Fruit fly (Drosophila melanogaster) whole organism, pupa: ENCODE data around the gene CG32271.
A peak's percentile ranks its signal among the peaks of the same experiment; 100 is the strongest.

Experiments used
- CG10348 ChIP-seq: fragments of 200-800 bp; sonication (Bioruptor generic); IDR thresholded peaks from 2 replicates; pipeline ENCODE4 v1.3.6; 2022; ENCODE audit warnings: missing biosample characterization, missing genetic modification characterization
- CG12605 ChIP-seq: fragments of 200-800 bp; sonication (Bioruptor generic); IDR thresholded peaks from 2 replicates; pipeline ENCODE4 v1.3.6; 2022; ENCODE audit warnings: missing biosample characterization, missing genetic modification characterization
- CG13204 ChIP-seq: fragments of 200-800 bp; sonication (Bioruptor generic); optimal IDR thresholded peaks from 2 replicates; lab custom pipeline; 2018; ENCODE audit warnings: missing biosample characterization, mild to moderate bottlenecking, missing genetic modification characterization, moderate library complexity
- CG14655 ChIP-seq: fragments of 200-800 bp; sonication (Bioruptor generic); optimal IDR thresholded peaks from 3 replicates; lab custom pipeline; 2017; ENCODE audit warnings: mild to moderate bottlenecking, missing biosample characterization, missing genetic modification reagents, missing genetic modification characterization
- CG15710 ChIP-seq: fragments of 200-800 bp; sonication (Bioruptor generic); optimal IDR thresholded peaks from 2 replicates; lab custom pipeline; 2018; ENCODE audit warnings: missing biosample characterization, mild to moderate bottlenecking, missing genetic modification characterization, moderate library complexity
- CG17806 ChIP-seq: fragments of 200-800 bp; sonication (Bioruptor generic); optimal IDR thresholded peaks from 2 replicates; lab custom pipeline; 2018; ENCODE audit warnings: missing biosample characterization, mild to moderate bottlenecking, missing genetic modification characterization, moderate library complexity
- CG32121 ChIP-seq: fragments of 200-800 bp; sonication (Bioruptor generic); IDR thresholded peaks from 2 replicates; pipeline ENCODE4 v1.3.6; 2022; ENCODE audit warnings: missing biosample characterization, missing genetic modification characterization
- CG34367 ChIP-seq: fragments of 200-800 bp; sonication (Bioruptor generic); optimal IDR thresholded peaks from 2 replicates; lab custom pipeline; 2018; ENCODE audit warnings: missing biosample characterization, mild to moderate bottlenecking, missing genetic modification characterization
- CG4496 ChIP-seq: fragments of 200-800 bp; sonication (Bioruptor generic); IDR thresholded peaks from 3 replicates; pipeline ENCODE4 v1.3.6; 2022; ENCODE audit warnings: missing biosample characterization, missing genetic modification characterization
- CG8159 ChIP-seq: fragments of 200-800 bp; sonication (Bioruptor generic); optimal IDR thresholded peaks from 3 replicates; lab custom pipeline; 2018; ENCODE audit warnings: missing biosample characterization, mild to moderate bottlenecking, missing genetic modification characterization, moderate library complexity
- CG8301 ChIP-seq: fragments of 200-800 bp; sonication (Bioruptor generic); optimal IDR thresholded peaks from 2 replicates; lab custom pipeline; 2018; ENCODE audit warnings: missing biosample characterization, mild to moderate bottlenecking, missing genetic modification characterization
- CG9948 ChIP-seq: fragments of 200-800 bp; sonication (Bioruptor generic); optimal IDR thresholded peaks from 2 replicates; lab custom pipeline; 2018; ENCODE audit warnings: missing biosample characterization, mild to moderate bottlenecking, missing genetic modification characterization, moderate library complexity
- D1 ChIP-seq: fragments of 200-800 bp; sonication (Bioruptor generic); optimal IDR thresholded peaks from 2 replicates; lab custom pipeline; 2018; ENCODE audit warnings: missing biosample characterization, mild to moderate bottlenecking, missing genetic modification characterization, moderate library complexity
- EcR ChIP-seq: fragments of 200-800 bp; sonication (Bioruptor generic); optimal IDR thresholded peaks from 3 replicates; lab custom pipeline; 2019; ENCODE audit warnings: missing biosample characterization, missing genetic modification characterization, mild to moderate bottlenecking, moderate library complexity, missing genetic modification reagents
- Ets98B ChIP-seq: fragments of 200-800 bp; sonication (Bioruptor generic); IDR thresholded peaks from 2 replicates; pipeline ENCODE4 v1.3.6; 2022; ENCODE audit warnings: missing biosample characterization, missing genetic modification characterization
- Pif1A ChIP-seq: fragments of 200-800 bp; sonication (Bioruptor generic); optimal IDR thresholded peaks from 3 replicates; lab custom pipeline; 2016; ENCODE audit warnings: missing biosample characterization, missing genetic modification characterization
- Pif1B ChIP-seq: fragments of 200-800 bp; sonication (Bioruptor generic); optimal IDR thresholded peaks from 3 replicates; lab custom pipeline; 2016; ENCODE audit warnings: missing biosample characterization, missing genetic modification characterization
- Snoo ChIP-seq: fragments of 200-800 bp; sonication (Bioruptor generic); optimal IDR thresholded peaks from 3 replicates; lab custom pipeline; 2017; ENCODE audit warnings: missing biosample characterization, mild to moderate bottlenecking, missing genetic modification characterization, inconsistent platforms
- fd96Ca ChIP-seq: fragments of 200-800 bp; sonication (Bioruptor generic); IDR thresholded peaks from 3 replicates; pipeline ENCODE4 v1.3.6; 2022; ENCODE audit warnings: missing biosample characterization, missing genetic modification characterization
- gl ChIP-seq: fragments of 200-800 bp; sonication (Bioruptor generic); optimal IDR thresholded peaks from 2 replicates; lab custom pipeline; 2018; ENCODE audit warnings: missing biosample characterization, mild to moderate bottlenecking, missing genetic modification characterization
- rn ChIP-seq: fragments of 200-800 bp; sonication (Bioruptor generic); IDR thresholded peaks from 2 replicates; pipeline ENCODE4 v1.3.6; 2022; ENCODE audit warnings: missing biosample characterization, missing genetic modification characterization

Gene CG32271

DNA sequence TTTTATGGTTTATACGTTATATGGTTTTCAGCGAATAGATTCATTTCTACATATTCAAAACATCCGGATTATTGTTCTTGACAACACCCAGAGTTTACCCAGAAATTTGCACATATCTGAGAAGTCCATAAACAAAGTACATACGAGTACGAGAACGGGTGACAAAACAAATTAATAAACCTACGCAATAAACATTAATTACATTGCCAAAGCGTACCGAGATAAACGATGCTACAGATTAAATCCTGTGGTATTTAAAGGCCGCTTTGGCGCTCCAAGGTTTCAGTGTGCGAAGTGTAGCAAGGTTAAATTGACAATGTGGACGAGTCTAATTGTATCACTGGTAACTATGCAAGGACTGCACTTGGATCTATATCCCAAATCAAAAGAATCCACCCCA is 15.7 kb downstream of the CG32271 start, which contains the start of gene CG14957:
Gene CG14957, plus strand, starts transcription at position 301 of the 400 bp plus-strand sequence.
- no peak for TF ChIP-seq EcR
- no peak for TF ChIP-seq CG4496 (GFP tag; lab: Robert Waterston, UW)
- TF ChIP-seq CG8301 (tag; lab: Kevin White, UChicago): no peak
- no peak for TF ChIP-seq CG34367 (tag; lab: Kevin White, UChicago)
- TF ChIP-seq CG10348 (GFP tag; lab: Robert Waterston, UW): no peak

DNA sequence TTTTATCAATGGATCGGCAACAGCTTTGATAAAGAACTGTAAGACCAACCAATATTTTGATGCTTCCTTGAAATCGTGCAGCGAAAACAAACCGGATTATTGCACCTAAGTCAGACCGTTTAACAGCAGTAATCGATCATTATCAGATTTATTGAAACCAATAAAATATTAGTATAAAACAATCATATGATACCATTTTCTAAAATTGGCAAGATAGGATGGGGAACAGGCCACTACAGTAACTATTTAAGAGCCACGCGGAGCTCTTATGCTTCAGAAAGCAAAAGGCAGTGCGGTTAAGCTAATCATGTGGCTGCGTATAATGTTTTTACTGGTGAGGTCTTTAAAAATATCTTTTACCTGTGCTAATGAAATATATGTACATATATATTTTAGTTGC is 16.6 kb downstream of the CG32271 start, which contains the start of gene CG32284:
Gene CG32284, plus strand, starts transcription at position 301 of the 400 bp plus-strand sequence.
- TF ChIP-seq CG32121 (GFP tag; lab: Robert Waterston, UW): no peak
- TF ChIP-seq CG8159 (tag; lab: Kevin White, UChicago): no peak
- TF ChIP-seq CG12605 (GFP tag; lab: Robert Waterston, UW): no peak
- TF ChIP-seq EcR: no peak
- no peak for TF ChIP-seq CG34367 (tag; lab: Kevin White, UChicago)
- no peak for TF ChIP-seq CG14655 (GFP tag; lab: Kevin White, UChicago)
- no peak for TF ChIP-seq CG10348 (GFP tag; lab: Robert Waterston, UW)
- no peak for TF ChIP-seq D1 (tag; lab: Kevin White, UChicago)
- TF ChIP-seq gl (tag; lab: Kevin White, UChicago): no peak
- TF ChIP-seq Pif1A (GFP tag; lab: Kevin White, UChicago): no peak
- TF ChIP-seq Snoo (tag; lab: Kevin White, UChicago): no peak
- no peak for TF ChIP-seq CG13204 (GFP tag; lab: Kevin White, UChicago)
- TF ChIP-seq CG4496 (GFP tag; lab: Robert Waterston, UW): no peak
- TF ChIP-seq Ets98B (GFP tag; lab: Robert Waterston, UW): no peak
- no peak for TF ChIP-seq Pif1B
- no peak for TF ChIP-seq fd96Ca (GFP tag; lab: Robert Waterston, UW)
- no peak for TF ChIP-seq rn (GFP tag; lab: Robert Waterston, UW)

DNA sequence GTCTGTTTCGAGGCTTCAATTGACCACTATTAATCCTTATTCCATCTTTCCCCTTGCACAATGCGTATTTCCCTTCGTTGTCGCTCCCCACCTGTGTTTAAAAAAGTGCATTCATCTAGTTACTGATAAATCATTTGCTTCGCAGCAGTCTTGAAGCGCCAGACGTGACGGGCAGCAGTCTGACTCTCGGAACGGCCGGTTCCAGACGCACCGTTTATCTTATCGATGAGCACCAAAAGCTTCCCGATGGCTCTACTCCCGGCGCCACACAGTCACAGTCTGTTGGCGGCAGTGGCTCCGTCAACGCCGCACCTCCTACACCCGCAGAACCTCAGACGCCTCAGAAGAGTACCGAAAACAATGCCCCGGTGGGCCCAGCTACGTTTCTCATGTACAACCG is 18.9 kb downstream of the CG32271 start, which contains the start of gene CG42494:
Gene CG42494, plus strand, starts transcription at position 301 of the 400 bp plus-strand sequence.
- no peak for TF ChIP-seq CG8159 (tag; lab: Kevin White, UChicago)
- TF ChIP-seq CG8301 (tag; lab: Kevin White, UChicago): no peak
- no peak for TF ChIP-seq CG13204 (GFP tag; lab: Kevin White, UChicago)
- no peak for TF ChIP-seq CG10348 (GFP tag; lab: Robert Waterston, UW)
- no peak for TF ChIP-seq CG12605 (GFP tag; lab: Robert Waterston, UW)
- no peak for TF ChIP-seq CG34367 (tag; lab: Kevin White, UChicago)
- TF ChIP-seq CG14655 (GFP tag; lab: Kevin White, UChicago): no peak
- no peak for TF ChIP-seq Snoo (tag; lab: Kevin White, UChicago)

DNA sequence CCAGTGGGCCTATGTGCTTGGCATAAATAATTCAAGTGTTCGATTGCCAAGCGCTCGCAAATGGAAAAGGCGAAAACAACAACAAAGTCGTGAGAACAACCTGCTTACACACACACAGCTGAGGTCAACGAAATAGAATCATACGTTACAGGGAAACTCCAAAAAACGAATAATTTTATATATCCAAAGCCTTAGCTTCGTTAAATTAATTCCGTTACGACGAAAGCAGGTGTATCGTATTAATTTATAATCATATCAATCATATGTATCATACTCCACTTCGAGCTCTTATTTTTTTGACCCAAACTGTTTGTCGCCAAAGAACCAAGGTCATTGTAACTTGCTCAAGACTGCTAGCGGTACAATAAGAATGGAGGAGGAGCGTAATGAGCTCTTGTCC is 23.5 kb downstream of the CG32271 start:
- peak; percentile 94 for TF ChIP-seq CG8301 (tag; lab: Kevin White, UChicago)
- TF ChIP-seq CG10348 (GFP tag; lab: Robert Waterston, UW): peak; percentile 19; the same call in 1 of the 2 replicates
- peak; percentile 93 for TF ChIP-seq CG17806 (tag; lab: Kevin White, UChicago)
- TF ChIP-seq CG34367 (tag; lab: Kevin White, UChicago): peak; percentile 89
- peak; percentile 92 for TF ChIP-seq Ets98B (GFP tag; lab: Robert Waterston, UW)
- no peak for TF ChIP-seq Pif1A (GFP tag; lab: Kevin White, UChicago)
- peak; percentile 78 for TF ChIP-seq rn (GFP tag; lab: Robert Waterston, UW)
- peak; percentile 89 for TF ChIP-seq gl (tag; lab: Kevin White, UChicago)
- TF ChIP-seq CG14655 (GFP tag; lab: Kevin White, UChicago): no peak
- peak; percentile 93 for TF ChIP-seq CG9948 (tag; lab: Kevin White, UChicago)
- peak; percentile 93 for TF ChIP-seq CG15710
- peak; percentile 92 for TF ChIP-seq fd96Ca (GFP tag; lab: Robert Waterston, UW)
- TF ChIP-seq CG12605 (GFP tag; lab: Robert Waterston, UW): peak; percentile 91
- TF ChIP-seq CG32121 (GFP tag; lab: Robert Waterston, UW): peak; percentile 81
- peak; percentile 92 for TF ChIP-seq Snoo (tag; lab: Kevin White, UChicago)
- TF ChIP-seq EcR: peak; percentile 98
- TF ChIP-seq Pif1B: peak; percentile 92
- peak; percentile 87 for TF ChIP-seq CG13204 (GFP tag; lab: Kevin White, UChicago)
- no peak for TF ChIP-seq D1 (tag; lab: Kevin White, UChicago)
- peak; percentile 95 for TF ChIP-seq CG4496 (GFP tag; lab: Robert Waterston, UW)
- TF ChIP-seq CG8159 (tag; lab: Kevin White, UChicago): peak; percentile 95

DNA sequence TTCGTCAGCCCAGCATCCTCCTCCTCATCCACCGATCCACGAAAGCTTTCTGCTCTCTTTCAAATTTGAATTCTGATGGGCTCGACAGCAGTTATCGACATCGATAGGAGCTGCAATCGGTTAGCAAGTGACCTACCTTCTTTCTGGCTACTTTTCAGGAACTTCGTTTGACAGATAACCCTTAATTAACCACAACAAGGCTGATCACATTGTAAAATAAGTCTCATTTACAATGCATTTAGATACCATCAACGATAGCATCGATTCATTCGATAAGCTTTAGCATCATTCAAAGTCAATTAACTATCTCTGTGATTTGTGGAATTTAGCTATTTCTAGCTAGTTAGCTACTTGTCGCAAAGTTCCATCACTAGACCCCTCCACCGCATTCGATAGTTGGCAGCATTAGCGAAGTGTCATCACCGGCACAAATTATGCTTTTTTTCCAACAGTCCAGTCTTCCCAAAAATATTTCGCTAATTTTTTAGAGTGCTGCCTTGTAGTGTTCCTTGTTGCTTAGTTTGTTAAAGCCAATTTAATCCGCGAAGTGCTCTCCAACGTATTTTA is 24.3 kb downstream of the CG32271 start, which contains the start of the genes MnM and Girdin:
Gene MnM, minus strand, starts transcription at position 51 of the 567 bp plus-strand sequence.
Gene Girdin, plus strand, starts transcription at position 401 of the 567 bp plus-strand sequence.
- TF ChIP-seq fd96Ca (GFP tag; lab: Robert Waterston, UW) (0 out of 3 replicates have a peak, but pooled peaks have one; percentile 53), EcR (peak; percentile 7), CG8301 (tag; lab: Kevin White, UChicago) (no peak), CG9948 (tag; lab: Kevin White, UChicago) (no peak), CG17806 (tag; lab: Kevin White, UChicago) (no peak), gl (tag; lab: Kevin White, UChicago) (no peak), Pif1B (no peak), Pif1A (GFP tag; lab: Kevin White, UChicago) (no peak), CG32121 (GFP tag; lab: Robert Waterston, UW) (peak; percentile 35; the same call in 1 of the 2 replicates), Ets98B (GFP tag; lab: Robert Waterston, UW) (no peak), CG12605 (GFP tag; lab: Robert Waterston, UW) (no peak), CG14655 (GFP tag; lab: Kevin White, UChicago) (no peak), D1 (tag; lab: Kevin White, UChicago) (no peak), CG10348 (GFP tag; lab: Robert Waterston, UW) (peak; percentile 16; the same call in 1 of the 2 replicates)
